Worm (Caenorhabditis elegans) whole organism, late embryonic: ENCODE measurements around the gene Y75B8A.44.

ENCODE experiments used
- C08G9.2 ChIP-seq: sonication (generic microtip); optimal IDR thresholded peaks from 2 replicates; lab custom pipeline; 2016; ENCODE audit warnings: mild to moderate bottlenecking, missing genetic modification characterization, moderate library complexity, missing compliant biosample characterization
- F13H6.1 ChIP-seq: sonication (generic microtip); optimal IDR thresholded peaks from 2 replicates; lab custom pipeline; 2016; ENCODE audit warnings: missing genetic modification characterization, missing compliant biosample characterization
- K02D7.2 ChIP-seq: sonication (generic microtip); optimal IDR thresholded peaks from 2 replicates; lab custom pipeline; 2017; ENCODE audit warnings: mild to moderate bottlenecking, missing genetic modification characterization, missing compliant biosample characterization
- ceh-14 ChIP-seq: sonication (generic microtip); optimal IDR thresholded peaks from 2 replicates; lab custom pipeline; 2016; ENCODE audit warnings: missing genotype, missing genetic modification characterization, missing compliant biosample characterization
- ceh-19 ChIP-seq: fragments of 200-800 bp; sonication (Bioruptor generic); optimal IDR thresholded peaks from 2 replicates; lab custom pipeline; 2018; ENCODE audit warnings: mild to moderate bottlenecking, missing genetic modification characterization, missing compliant biosample characterization
- ceh-2 ChIP-seq: sonication (generic microtip); optimal IDR thresholded peaks from 2 replicates; lab custom pipeline; 2016; ENCODE audit warnings: missing genotype, missing genetic modification characterization, missing compliant biosample characterization
- ceh-30 ChIP-seq: fragments of 150-350 bp; optimal IDR thresholded peaks from 2 replicates; lab custom pipeline; 2014; ENCODE audit warnings: missing biosample characterization, missing genetic modification characterization
- ceh-31 ChIP-seq: sonication (generic microtip); optimal IDR thresholded peaks from 2 replicates; lab custom pipeline; 2016; ENCODE audit warnings: missing genetic modification characterization, missing compliant biosample characterization
- ceh-48 ChIP-seq: sonication (generic microtip); optimal IDR thresholded peaks from 2 replicates; lab custom pipeline; 2016; ENCODE audit warnings: missing genetic modification characterization, inconsistent platforms, missing compliant biosample characterization
- ceh-6 ChIP-seq: fragments of 200-800 bp; sonication (Bioruptor generic); optimal IDR thresholded peaks from 2 replicates; lab custom pipeline; 2018; ENCODE audit warnings: mild to moderate bottlenecking, missing genetic modification characterization, missing compliant biosample characterization
- ceh-9 ChIP-seq: sonication (generic microtip); optimal IDR thresholded peaks from 2 replicates; lab custom pipeline; 2016; ENCODE audit warnings: mild to moderate bottlenecking, missing genetic modification characterization, inconsistent platforms, missing compliant biosample characterization
- che-1 ChIP-seq: sonication (generic microtip); optimal IDR thresholded peaks from 2 replicates; lab custom pipeline; 2016; ENCODE audit warnings: mild to moderate bottlenecking, missing genetic modification characterization, missing compliant biosample characterization
- elt-2 ChIP-seq: sonication (generic microtip); optimal IDR thresholded peaks from 2 replicates; lab custom pipeline; 2016; ENCODE audit warnings: missing genetic modification reagents, missing genetic modification characterization, missing compliant biosample characterization
- elt-4 ChIP-seq: sonication (generic microtip); optimal IDR thresholded peaks from 2 replicates; lab custom pipeline; 2016; ENCODE audit warnings: missing genetic modification characterization, missing compliant biosample characterization
- ets-4 ChIP-seq: sonication (generic microtip); optimal IDR thresholded peaks from 2 replicates; lab custom pipeline; 2016; ENCODE audit warnings: missing genetic modification characterization, missing compliant biosample characterization
- gmeb-2 ChIP-seq: sonication (generic microtip); optimal IDR thresholded peaks from 2 replicates; lab custom pipeline; 2016; ENCODE audit warnings: missing genetic modification characterization, inconsistent platforms, missing compliant biosample characterization
- hlh-13 ChIP-seq: fragments of 200-800 bp; sonication (Bioruptor generic); optimal IDR thresholded peaks from 2 replicates; lab custom pipeline; 2018; ENCODE audit warnings: mild to moderate bottlenecking, missing genetic modification characterization, missing compliant biosample characterization
- hlh-30 ChIP-seq: sonication (generic microtip); optimal IDR thresholded peaks from 2 replicates; lab custom pipeline; 2017; ENCODE audit warnings: antibody characterized with exemption, missing genetic modification characterization, missing compliant biosample characterization; ENCODE audit not compliant: insufficient read depth
- hlh-8 ChIP-seq: sonication (generic microtip); optimal IDR thresholded peaks from 2 replicates; lab custom pipeline; 2016; ENCODE audit warnings: missing genotype, missing genetic modification characterization, missing compliant biosample characterization
- lim-6 ChIP-seq: sonication (generic microtip); optimal IDR thresholded peaks from 2 replicates; lab custom pipeline; 2016; ENCODE audit warnings: missing genetic modification characterization, missing compliant biosample characterization
- mec-3 ChIP-seq: sonication (generic microtip); optimal IDR thresholded peaks from 2 replicates; lab custom pipeline; 2016; ENCODE audit warnings: borderline replicate concordance, missing genetic modification characterization, missing compliant biosample characterization
- nfya-1 ChIP-seq: sonication (generic microtip); optimal IDR thresholded peaks from 2 replicates; lab custom pipeline; 2017; ENCODE audit warnings: missing genetic modification characterization, mild to moderate bottlenecking, missing compliant biosample characterization, antibody characterized with exemption, moderate library complexity
- npax-4 ChIP-seq: sonication (generic microtip); optimal IDR thresholded peaks from 2 replicates; lab custom pipeline; 2016; ENCODE audit warnings: missing genetic modification characterization, missing compliant biosample characterization
- pha-4 ChIP-seq: fragments of 150-350 bp; optimal IDR thresholded peaks from 2 replicates; lab custom pipeline; 2018; ENCODE audit warnings: missing biosample characterization, missing genetic modification reagents, missing genetic modification characterization
- pros-1 ChIP-seq: fragments of 150-350 bp; optimal IDR thresholded peaks from 2 replicates; lab custom pipeline; 2014; ENCODE audit warnings: missing biosample characterization, missing genetic modification reagents, missing genetic modification characterization
- ref-2 ChIP-seq: sonication (generic microtip); optimal IDR thresholded peaks from 2 replicates; lab custom pipeline; 2016; ENCODE audit warnings: missing genetic modification characterization, missing compliant biosample characterization
- sox-4 ChIP-seq: sonication (generic microtip); optimal IDR thresholded peaks from 2 replicates; lab custom pipeline; 2017; ENCODE audit warnings: mild to moderate bottlenecking, missing genetic modification characterization, inconsistent platforms, missing compliant biosample characterization
- syd-9 ChIP-seq: sonication (generic microtip); optimal IDR thresholded peaks from 2 replicates; lab custom pipeline; 2016; ENCODE audit warnings: mild to moderate bottlenecking, missing genetic modification characterization, moderate library complexity, missing compliant biosample characterization
- tbx-2 ChIP-seq: sonication (generic microtip); optimal IDR thresholded peaks from 2 replicates; lab custom pipeline; 2016; ENCODE audit warnings: missing genetic modification characterization, missing compliant biosample characterization
- tbx-7 ChIP-seq: sonication (generic microtip); optimal IDR thresholded peaks from 2 replicates; lab custom pipeline; 2016; ENCODE audit warnings: missing genotype, missing genetic modification characterization, missing compliant biosample characterization
- ttx-3 ChIP-seq: sonication (generic microtip); optimal IDR thresholded peaks from 2 replicates; lab custom pipeline; 2016; ENCODE audit warnings: missing genetic modification reagents, missing genetic modification characterization, missing compliant biosample characterization
- unc-42 ChIP-seq: sonication (generic microtip); optimal IDR thresholded peaks from 2 replicates; lab custom pipeline; 2016; ENCODE audit warnings: missing genotype, missing genetic modification characterization, missing compliant biosample characterization
- unc-86 ChIP-seq: sonication (generic microtip); optimal IDR thresholded peaks from 2 replicates; lab custom pipeline; 2016; ENCODE audit warnings: missing genetic modification characterization, missing compliant biosample characterization
- zip-5 ChIP-seq: sonication (generic microtip); optimal IDR thresholded peaks from 2 replicates; lab custom pipeline; 2016; ENCODE audit warnings: missing genetic modification characterization, missing compliant biosample characterization
- ztf-16 ChIP-seq: sonication (generic microtip); optimal IDR thresholded peaks from 2 replicates; lab custom pipeline; 2017; ENCODE audit warnings: missing genetic modification characterization, missing compliant biosample characterization

Gene Y75B8A.44

DNA sequence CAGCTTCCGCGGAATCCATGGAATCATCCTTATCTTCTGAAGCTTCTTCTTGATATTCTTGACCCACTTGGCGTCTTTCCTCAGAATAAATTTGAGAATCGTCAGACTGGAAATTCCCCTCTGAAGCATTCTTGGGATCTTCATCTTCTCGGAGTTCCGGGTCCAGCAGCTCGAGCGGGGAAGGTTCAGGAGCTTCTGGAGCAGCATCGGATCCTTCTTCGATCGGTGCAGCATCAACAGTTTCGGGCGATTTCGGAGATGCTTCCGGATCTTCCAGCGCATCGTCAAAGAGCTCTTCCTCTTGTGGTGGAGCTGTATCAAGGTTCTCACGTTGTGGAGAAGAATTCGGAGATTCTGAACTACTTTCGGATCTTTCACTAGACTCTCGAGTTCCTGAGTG is 13.3 kb downstream of the Y75B8A.44 start:
- TF ChIP-seq ceh-30, result no peak
- no peak for TF ChIP-seq F13H6.1 (tag; lab: Kevin White, UChicago)
- TF ChIP-seq ceh-31 (tag; lab: Kevin White, UChicago), result no peak
- no peak for TF ChIP-seq K02D7.2 (tag; lab: Kevin White, UChicago)
- TF ChIP-seq, all 69 proteins: peak for 0

DNA sequence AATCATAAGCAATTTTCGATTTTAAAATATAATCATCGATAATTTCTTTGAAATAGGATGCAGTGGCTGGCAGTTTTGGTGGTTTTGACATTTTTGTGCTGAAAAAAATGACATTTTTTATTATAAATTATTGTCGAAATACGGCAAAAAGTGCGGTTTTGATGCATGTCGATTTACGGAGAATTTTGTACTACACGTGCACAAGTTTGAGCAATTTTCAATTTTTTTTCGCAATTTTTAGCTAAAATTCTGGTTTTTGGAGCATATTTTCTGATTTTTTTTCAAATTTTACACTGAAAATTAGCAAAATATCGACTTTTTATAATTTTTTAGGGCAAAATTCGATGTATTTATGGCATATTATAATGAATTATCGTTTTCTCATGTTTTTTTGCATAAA is 21.3 kb downstream of the Y75B8A.44 start, which contains the start of gene Y75B8A.13:
Gene Y75B8A.13, minus strand, starts transcription at position 101 of the 400 bp plus-strand sequence.
- TF ChIP-seq ttx-3, result no peak
- no peak for TF ChIP-seq zip-5 (tag; lab: Kevin White, UChicago)
- no peak for TF ChIP-seq ref-2 (tag; lab: Kevin White, UChicago)
- TF ChIP-seq ets-4 (tag; lab: Kevin White, UChicago), result no peak
- no peak for TF ChIP-seq syd-9 (tag; lab: Kevin White, UChicago)
- TF ChIP-seq sox-4, result no peak
- TF ChIP-seq tbx-7, result no peak
- no peak for TF ChIP-seq ceh-6
- TF ChIP-seq pha-4 (tag; lab: Kevin White, UChicago), result no peak
- TF ChIP-seq hlh-13 (GFP tag; lab: Kevin White, UChicago), result no peak
- TF ChIP-seq mec-3 (tag; lab: Kevin White, UChicago), result no peak
- no peak for TF ChIP-seq elt-4 (tag; lab: Kevin White, UChicago)
- TF ChIP-seq, all 69 proteins: peak for 0

DNA sequence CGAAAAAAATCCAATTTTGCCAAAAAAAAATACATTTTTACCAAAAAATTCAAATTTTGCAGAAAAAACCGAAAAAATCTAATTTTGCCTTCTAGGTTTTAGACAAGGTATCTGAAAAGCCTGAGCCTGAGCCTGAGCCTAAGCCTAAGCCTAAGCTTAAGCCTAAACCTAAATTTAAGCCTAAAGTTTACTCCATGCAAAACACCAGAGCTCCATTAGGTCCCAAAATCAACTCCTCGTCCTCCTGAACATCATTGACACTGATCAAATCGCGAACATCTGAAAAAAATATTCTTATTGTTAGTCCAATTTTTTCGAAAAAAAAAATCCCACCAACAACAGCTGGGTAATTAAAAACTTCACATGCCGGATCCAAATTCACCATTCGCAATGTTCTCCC is 23.8 kb downstream of the Y75B8A.44 start:
- TF ChIP-seq mec-3 (tag; lab: Kevin White, UChicago) (no peak), npax-4 (no peak), ztf-16 (tag; lab: Kevin White, UChicago) (no peak), lim-6 (no peak), K02D7.2 (tag; lab: Kevin White, UChicago) (no peak), hlh-30 (no peak), ceh-9 (no peak), elt-4 (tag; lab: Kevin White, UChicago) (no peak), ttx-3 (no peak), gmeb-2 (tag; lab: Kevin White, UChicago) (no peak)

DNA sequence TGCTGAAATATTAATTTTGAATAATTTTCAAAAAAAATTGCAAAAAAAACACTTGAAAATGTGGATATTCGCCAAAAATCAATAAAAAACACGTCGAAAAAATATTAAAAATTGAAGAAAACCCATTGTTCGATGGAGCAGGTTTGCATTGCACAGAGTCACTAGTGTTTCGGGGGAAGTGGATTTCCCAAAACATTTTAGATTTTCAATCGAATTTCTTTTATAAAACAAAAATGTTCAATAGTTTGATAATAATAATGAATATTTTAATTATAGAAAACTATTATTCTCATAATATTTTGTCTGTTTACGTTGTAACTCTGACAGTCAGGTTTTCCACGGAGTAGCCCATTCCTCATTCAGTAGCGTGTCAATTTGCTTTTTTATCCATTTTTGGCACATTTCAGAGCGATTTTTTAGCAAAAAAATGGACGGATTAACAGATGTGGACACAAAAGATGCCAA is 24.4 kb downstream of the Y75B8A.44 start, which contains the start of the genes gex-4 and gphr-1:
Gene gex-4, minus strand, starts transcription at position 2 of the 465 bp plus-strand sequence.
Gene gphr-1, plus strand, starts transcription at position 415 of the 465 bp plus-strand sequence.
- TF ChIP-seq ceh-14 (tag; lab: Kevin White, UChicago) (peak; percentile 20), elt-2 (tag; lab: Kevin White, UChicago) (peak; percentile 45), ceh-19 (no peak), hlh-8 (tag; lab: Kevin White, UChicago) (peak; percentile 42), ets-4 (tag; lab: Kevin White, UChicago) (peak; percentile 30), ttx-3 (peak; percentile 1), ceh-48 (tag; lab: Kevin White, UChicago) (peak; percentile 78), hlh-30 (no peak), tbx-2 (tag; lab: Kevin White, UChicago) (peak; percentile 65), zip-5 (tag; lab: Kevin White, UChicago) (peak; percentile 81), che-1 (tag; lab: Kevin White, UChicago) (no peak), pros-1 (tag; lab: Kevin White, UChicago) (no peak), nfya-1 (tag; lab: Kevin White, UChicago) (peak; percentile 7), ceh-2 (tag; lab: Kevin White, UChicago) (peak; percentile 7), unc-42 (peak; percentile 24), unc-86 (tag; lab: Kevin White, UChicago) (peak; percentile 36), C08G9.2 (tag; lab: Kevin White, UChicago) (peak; percentile 47), ceh-31 (tag; lab: Kevin White, UChicago) (peak; percentile 75)
